Worm (Caenorhabditis elegans): Measurements from ENCODE around the gene F11D11.21.

The F11D11.21 gene

DNA sequence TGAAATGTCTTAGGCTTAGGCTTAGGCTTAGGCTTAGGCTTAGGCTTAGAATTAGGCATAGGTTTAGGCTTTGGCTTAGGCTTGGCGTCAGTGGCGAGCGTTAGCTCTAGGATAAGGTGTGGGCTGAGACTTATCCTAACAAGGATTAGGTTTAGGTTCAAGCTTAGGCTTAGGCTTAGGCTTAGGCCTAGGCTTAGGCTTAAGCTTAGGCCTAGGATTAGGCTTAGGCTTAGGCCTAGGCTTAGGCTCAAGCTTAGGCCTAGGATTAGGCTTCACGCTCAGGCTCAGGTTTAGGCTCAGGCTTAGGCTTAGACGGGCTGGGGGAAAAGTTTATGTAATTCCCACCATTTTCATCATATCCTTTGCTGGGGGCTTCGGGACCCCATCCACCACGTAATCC, 16.4 kb downstream of the F11D11.21 start:
- TF ChIP-seq aly-2 (tag; optimal IDR thresholded peaks at IDR 0.05) (no peak), ztf-11 (tag; optimal IDR thresholded peaks at IDR 0.05) (no peak), ceh-28 (tag; optimal IDR thresholded peaks at IDR 0.05) (no peak), eor-1 (tag; optimal IDR thresholded peaks at IDR 0.05) (no peak), hmg-11 (tag; optimal IDR thresholded peaks at IDR 0.05) (no peak), mml-1 (tag; optimal IDR thresholded peaks at IDR 0.05) (no peak), nhr-11 (tag; optimal IDR thresholded peaks at IDR 0.05) (no peak), nhr-43 (tag; optimal IDR thresholded peaks at IDR 0.05; ENCODE audit: poor library complexity, severe bottlenecking) (no peak), jun-1 (tag; optimal IDR thresholded peaks at IDR 0.05) (no peak), tbx-2 (tag; optimal IDR thresholded peaks at IDR 0.05) (no peak), nfya-1 (tag; optimal IDR thresholded peaks at IDR 0.05; ENCODE audit: insufficient read depth) (no peak), nhr-23 (tag; optimal IDR thresholded peaks at IDR 0.05) (no peak)

DNA sequence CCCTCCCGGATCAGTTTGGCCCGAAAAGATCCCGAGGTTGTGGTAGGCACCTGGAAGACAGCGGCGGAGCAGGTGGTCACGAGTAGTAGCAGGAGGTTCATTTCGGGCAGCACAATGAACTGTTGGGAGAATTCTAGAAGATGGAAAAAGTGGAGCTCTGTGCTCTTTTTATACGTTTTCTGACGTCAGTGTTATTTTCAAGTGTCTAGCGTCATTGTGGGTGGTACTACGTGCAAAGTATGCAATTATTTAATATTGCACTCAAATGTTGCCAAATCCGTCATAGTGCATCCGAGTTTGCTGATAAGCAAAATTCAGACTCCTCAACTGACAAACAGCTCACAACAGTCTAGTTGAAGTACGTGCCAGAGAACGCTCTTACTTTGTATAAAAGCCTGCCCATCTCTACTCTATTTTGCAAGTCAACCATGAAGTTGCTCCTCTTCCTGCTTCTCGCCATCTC, 18.7 kb downstream of the F11D11.21 start, which contains the start of the genes asp-18 and scl-19:
asp-18 (minus strand) TSS at position 101 of the 463 bp plus-strand sequence.
scl-19 (plus strand) TSS at position 413 of the 463 bp plus-strand sequence.
- no peak for TF ChIP-seq lin-39 (tag; optimal IDR thresholded peaks at IDR 0.05)
- TF ChIP-seq unc-39 (tag; optimal IDR thresholded peaks at IDR 0.05), result no peak
- no peak for TF ChIP-seq zag-1 (tag; optimal IDR thresholded peaks at IDR 0.05)
- no peak for TF ChIP-seq nhr-23 (tag; optimal IDR thresholded peaks at IDR 0.05)
- no peak for TF ChIP-seq snpc-4 (tag; optimal IDR thresholded peaks at IDR 0.05)
- TF ChIP-seq nhr-77 (tag; optimal IDR thresholded peaks at IDR 0.05), result no peak
- no peak for TF ChIP-seq daf-12 (tag; optimal IDR thresholded peaks at IDR 0.05)
- TF ChIP-seq ceh-9 (tag; optimal IDR thresholded peaks at IDR 0.05), result no peak

DNA sequence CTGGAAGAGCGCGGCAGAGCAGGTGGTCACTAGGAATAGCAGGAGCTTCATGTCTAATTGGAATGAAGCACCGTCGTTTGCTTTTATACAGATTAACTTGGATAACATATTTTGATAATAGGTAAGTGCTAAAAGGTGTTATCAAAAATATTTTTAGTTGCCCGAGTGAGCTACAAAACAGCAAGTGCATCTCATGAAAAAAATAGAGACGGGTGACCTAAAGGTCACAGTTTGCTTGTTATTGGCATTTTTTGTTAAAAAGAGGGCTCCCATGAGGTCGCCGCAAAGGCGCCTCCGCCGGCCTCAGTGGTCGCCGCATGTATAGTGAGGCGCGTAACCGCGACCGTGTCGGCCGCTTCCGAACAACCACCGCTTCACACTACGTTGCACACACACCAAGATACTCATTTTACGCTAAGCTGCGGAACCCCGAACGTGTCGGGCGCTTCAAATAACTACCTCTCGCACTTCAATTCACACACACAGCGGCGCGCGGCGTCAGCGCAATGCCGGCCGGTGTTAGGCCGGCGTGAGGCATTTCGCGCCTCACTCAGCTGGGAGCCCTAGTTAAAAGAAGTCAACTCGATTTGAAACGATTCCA, 20.9 kb downstream of the F11D11.21 start, which contains the start of gene asp-19:
asp-19 (minus strand) TSS at position 51 of the 601 bp plus-strand sequence.
- TF ChIP-seq unc-62 (GFP tag; optimal IDR thresholded peaks at IDR 0.05) (no peak), elt-3 (tag; optimal IDR thresholded peaks at IDR 0.05) (no peak)

DNA sequence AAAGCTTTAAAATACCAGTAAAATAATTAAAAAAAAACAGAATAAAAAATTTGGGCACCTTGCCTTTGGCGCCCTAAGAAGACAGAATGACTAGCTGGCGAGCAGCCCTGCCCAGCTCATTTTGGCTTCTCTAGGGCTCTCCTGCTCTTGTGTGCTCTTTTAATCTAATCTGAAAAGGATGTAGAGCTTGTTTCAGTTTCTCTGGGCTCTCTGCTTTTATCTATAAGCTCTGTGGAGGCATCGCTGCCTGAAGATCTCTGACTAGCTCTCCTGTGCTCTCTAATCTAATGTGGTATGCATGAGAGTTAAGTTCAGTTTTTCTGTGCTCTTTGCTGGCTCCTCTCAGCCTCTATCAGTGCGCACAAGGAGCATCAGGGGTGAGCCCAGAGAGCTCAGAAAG, 24.5 kb downstream of the F11D11.21 start:
- TF ChIP-seq fkh-10 (GFP tag; optimal IDR thresholded peaks at IDR 0.05) (no peak), nhr-43 (tag; optimal IDR thresholded peaks at IDR 0.05; ENCODE audit: poor library complexity, severe bottlenecking) (no peak), fkh-2 (tag; optimal IDR thresholded peaks at IDR 0.05) (no peak), zag-1 (tag; optimal IDR thresholded peaks at IDR 0.05) (no peak), ztf-11 (tag; optimal IDR thresholded peaks at IDR 0.05) (no peak), nhr-77 (tag; optimal IDR thresholded peaks at IDR 0.05) (no peak), ceh-28 (tag; optimal IDR thresholded peaks at IDR 0.05) (no peak)

- TF ChIP-seq hmg-11 (tag; optimal IDR thresholded peaks at IDR 0.05) (no peak), unc-62 (GFP tag; optimal IDR thresholded peaks at IDR 0.05) (no peak), ceh-28 (tag; optimal IDR thresholded peaks at IDR 0.05) (no peak), nhr-67 (tag; optimal IDR thresholded peaks at IDR 0.05) (no peak), nfya-1 (tag; optimal IDR thresholded peaks at IDR 0.05; ENCODE audit: insufficient read depth) (no peak), pha-4 (tag; optimal IDR thresholded peaks at IDR 0.05) (no peak), ZK546.5 (tag; optimal IDR thresholded peaks at IDR 0.05) (no peak), nhr-11 (tag; optimal IDR thresholded peaks at IDR 0.05) (no peak), fos-1 (tag; optimal IDR thresholded peaks at IDR 0.05) (no peak), mml-1 (tag; optimal IDR thresholded peaks at IDR 0.05) (no peak), lin-15B (tag; optimal IDR thresholded peaks at IDR 0.05) (no peak), ztf-4 (tag; optimal IDR thresholded peaks at IDR 0.05) (no peak), elt-1 (tag; optimal IDR thresholded peaks at IDR 0.05) (no peak), daf-12 (tag; optimal IDR thresholded peaks at IDR 0.05) (no peak), ztf-11 (tag; optimal IDR thresholded peaks at IDR 0.05) (no peak), elt-2 (tag; optimal IDR thresholded peaks at IDR 0.05) (no peak), nhr-77 (tag; optimal IDR thresholded peaks at IDR 0.05) (no peak), R02D3.7 (tag; optimal IDR thresholded peaks at IDR 0.05) (no peak)
Measured at ce11 chrV:18724076-18724475, 26.3 kb downstream of the F11D11.21 start.
